Fruit fly (Drosophila melanogaster) whole organism, wandering third instar larva: ENCODE results near the gene CG14657.

ENCODE experiments used
- Abd-B ChIP-seq: fragments of >200 bp; optimal IDR thresholded peaks from 2 replicates; lab custom pipeline; 2017; ENCODE audit warnings: missing biosample characterization, missing genetic modification characterization
- CG32264 ChIP-seq: fragments of 200-800 bp; sonication (Bioruptor generic); optimal IDR thresholded peaks from 2 replicates; lab custom pipeline; 2016; ENCODE audit warnings: missing biosample characterization, missing genetic modification characterization
- CG9705 ChIP-seq: fragments of 200-800 bp; sonication (Bioruptor generic); optimal IDR thresholded peaks from 2 replicates; lab custom pipeline; 2018; ENCODE audit warnings: missing biosample characterization, mild to moderate bottlenecking, missing genetic modification characterization
- CrebA ChIP-seq: fragments of 200-800 bp; sonication (Bioruptor generic); optimal IDR thresholded peaks from 2 replicates; lab custom pipeline; 2016; ENCODE audit warnings: missing biosample characterization, mild to moderate bottlenecking, missing genetic modification characterization, borderline replicate concordance
- Dfd ChIP-seq: fragments of >200 bp; optimal IDR thresholded peaks from 2 replicates; lab custom pipeline; 2017; ENCODE audit warnings: missing biosample characterization, missing genetic modification characterization
- GATAd ChIP-seq: sonication (Bioruptor generic); optimal IDR thresholded peaks from 2 replicates; lab custom pipeline; 2016; ENCODE audit warnings: missing biosample characterization, missing genetic modification characterization
- HLH106 ChIP-seq: fragments of 200-800 bp; optimal IDR thresholded peaks from 3 replicates; lab custom pipeline; 2019; ENCODE audit warnings: missing biosample characterization, mild to moderate bottlenecking, missing genetic modification characterization, moderate library complexity
- Hnf4 ChIP-seq: fragments of 200-800 bp; sonication (Bioruptor generic); optimal IDR thresholded peaks from 2 replicates; lab custom pipeline; 2016; ENCODE audit warnings: missing biosample characterization, mild to moderate bottlenecking, missing genetic modification characterization
- Hr78 ChIP-seq: fragments of >200 bp; optimal IDR thresholded peaks from 2 replicates; lab custom pipeline; 2017; ENCODE audit warnings: missing biosample characterization, missing genetic modification characterization
- Hr83 ChIP-seq: fragments of 200-300 bp; sonication (Bioruptor generic); optimal IDR thresholded peaks from 2 replicates; lab custom pipeline; 2016; ENCODE audit warnings: missing biosample characterization, mild to moderate bottlenecking, missing genetic modification characterization, moderate library complexity; ENCODE audit not compliant: poor library complexity, severe bottlenecking
- Jra ChIP-seq: sonication (Bioruptor generic); optimal IDR thresholded peaks from 2 replicates; lab custom pipeline; 2016; ENCODE audit warnings: missing biosample characterization, missing genetic modification characterization
- Mio ChIP-seq: sonication (Bioruptor generic); optimal IDR thresholded peaks from 2 replicates; lab custom pipeline; 2016; ENCODE audit warnings: missing biosample characterization, missing genetic modification characterization
- Myc ChIP-seq: fragments of >200 bp; optimal IDR thresholded peaks from 2 replicates; lab custom pipeline; 2017
- N ChIP-seq: fragments of >200 bp; optimal IDR thresholded peaks from 2 replicates; lab custom pipeline; 2018; ENCODE audit warnings: missing biosample characterization, missing external identifiers, missing genetic modification characterization
- Rel ChIP-seq, 2 experiments: fragments of 200-800 bp; sonication (Bioruptor generic) in 1 of 2; optimal IDR thresholded peaks; 2 replicates in 1 of 2; 3 replicates in 1 of 2; lab custom pipeline; 2016 to 2019; ENCODE audit warnings: mild to moderate bottlenecking in 2 of 2, missing biosample characterization in 2 of 2, missing genetic modification characterization in 2 of 2, moderate library complexity in 1 of 2
- Sp1 ChIP-seq: fragments of 200-800 bp; sonication (Bioruptor generic); optimal IDR thresholded peaks from 3 replicates; lab custom pipeline; 2019; ENCODE audit warnings: missing biosample characterization, mild to moderate bottlenecking, missing genetic modification characterization, moderate library complexity
- Vsx2 ChIP-seq: fragments of 200-300, 225-300 bp; sonication (Bioruptor generic); optimal IDR thresholded peaks from 2 replicates; lab custom pipeline; 2018; ENCODE audit warnings: missing biosample characterization, missing genetic modification characterization; ENCODE audit not compliant: partially characterized antibody
- brk ChIP-seq: fragments of 200-800 bp; sonication (Bioruptor generic); optimal IDR thresholded peaks from 2 replicates; lab custom pipeline; 2016; ENCODE audit warnings: missing biosample characterization, mild to moderate bottlenecking, missing genetic modification characterization
- dl ChIP-seq, 2 experiments: fragments of 175-275, 200-275 bp in 1 of 2; fragments of 200-275 bp in 1 of 2; sonication (Bioruptor generic); optimal IDR thresholded peaks; lab custom pipeline; 2018; ENCODE audit warnings: mild to moderate bottlenecking in 2 of 2, missing biosample characterization in 2 of 2, missing genetic modification characterization in 2 of 2, moderate library complexity in 2 of 2; ENCODE audit not compliant: partially characterized antibody in 2 of 2, insufficient read depth in 1 of 2
- dmrt93B ChIP-seq: fragments of 200-800 bp; sonication (Bioruptor generic); optimal IDR thresholded peaks from 2 replicates; lab custom pipeline; 2018; ENCODE audit warnings: missing biosample characterization, mild to moderate bottlenecking, missing genetic modification characterization
- dsf ChIP-seq: sonication (Bioruptor generic); optimal IDR thresholded peaks from 2 replicates; lab custom pipeline; 2016; ENCODE audit warnings: missing biosample characterization, missing genetic modification characterization, borderline replicate concordance
- ey ChIP-seq: fragments of 200-800 bp; sonication (Bioruptor generic); optimal IDR thresholded peaks from 2 replicates; lab custom pipeline; 2016; ENCODE audit warnings: missing biosample characterization, missing genetic modification characterization
- fru ChIP-seq: fragments of 200-800 bp; sonication (Bioruptor generic); optimal IDR thresholded peaks from 3 replicates; lab custom pipeline; 2016; ENCODE audit warnings: missing biosample characterization, mild to moderate bottlenecking, missing genetic modification characterization
- h ChIP-seq: fragments of 200-800 bp; sonication (Bioruptor generic); optimal IDR thresholded peaks from 3 replicates; lab custom pipeline; 2016; ENCODE audit warnings: missing biosample characterization, mild to moderate bottlenecking, missing genetic modification characterization
- lola ChIP-seq: fragments of >200 bp; optimal IDR thresholded peaks from 2 replicates; lab custom pipeline; 2017; ENCODE audit warnings: missing biosample characterization, missing genetic modification characterization
- pan ChIP-seq: fragments of >200 bp; optimal IDR thresholded peaks from 2 replicates; lab custom pipeline; 2017
- psq ChIP-seq: fragments of 200-800 bp; sonication (Bioruptor generic); optimal IDR thresholded peaks from 3 replicates; lab custom pipeline; 2017; ENCODE audit warnings: missing biosample characterization, mild to moderate bottlenecking, missing genetic modification characterization, moderate library complexity
- rgr ChIP-seq: fragments of 200-800 bp; sonication (Bioruptor generic); optimal IDR thresholded peaks from 3 replicates; lab custom pipeline; 2016; ENCODE audit warnings: missing biosample characterization, mild to moderate bottlenecking, missing genetic modification characterization
- sage ChIP-seq: fragments of 200-800 bp; sonication (Bioruptor generic); optimal IDR thresholded peaks from 2 replicates; lab custom pipeline; 2016; ENCODE audit warnings: missing biosample characterization, mild to moderate bottlenecking, missing genetic modification characterization
- sv ChIP-seq: fragments of 200-800 bp; sonication (Bioruptor generic); optimal IDR thresholded peaks from 3 replicates; lab custom pipeline; 2016; ENCODE audit warnings: missing biosample characterization, missing genetic modification characterization
- tai ChIP-seq: sonication (Bioruptor generic); optimal IDR thresholded peaks from 2 replicates; lab custom pipeline; 2016; ENCODE audit warnings: missing biosample characterization, missing genetic modification characterization
- usp ChIP-seq: fragments of >200 bp; optimal IDR thresholded peaks from 2 replicates; lab custom pipeline; 2017; ENCODE audit warnings: missing biosample characterization, missing genetic modification characterization
- woc ChIP-seq: sonication (Bioruptor generic); optimal IDR thresholded peaks from 2 replicates; lab custom pipeline; 2016; ENCODE audit warnings: missing biosample characterization, mild to moderate bottlenecking, missing genetic modification characterization

The CG14657 gene

dm6 chr3R:4780262-4780661 lies 41.0 kb downstream of the CG14657 start, which contains the start of gene CG14655:
Gene CG14655 (minus strand): TSS chr3R:4780302.
- TF ChIP-seq psq (no peak), sv (GFP tag; lab: Kevin White, UChicago) (no peak), Rel (GFP tag; optimal IDR thresholded peaks at IDR 0.05; lab: Kevin White, UChicago) (no peak), Rel (tag; optimal IDR thresholded peaks at IDR 0.05; lab: Kevin White, UChicago) (no peak), woc (GFP tag; lab: Kevin White, UChicago) (no peak), CG32264 (no peak), Mio (GFP tag; lab: Kevin White, UChicago) (no peak), CrebA (GFP tag; lab: Kevin White, UChicago) (no peak), HLH106 (tag; lab: Kevin White, UChicago) (no peak), Myc (lab: Kevin White, UChicago) (no peak), Dfd (no peak), Sp1 (GFP tag; lab: Kevin White, UChicago) (no peak), Hr83 (no peak), ey (GFP tag; lab: Kevin White, UChicago) (no peak), usp (GFP tag; lab: Kevin White, UChicago) (no peak), Hnf4 (GFP tag; lab: Kevin White, UChicago) (no peak), dl (GFP tag; optimal IDR thresholded peaks at IDR 0.05; lab: Kevin White, UChicago; ENCODE audit: insufficient read depth in 1 of 2, partially characterized antibody in 2 of 2) (no peak), dsf (no peak), lola (GFP tag; lab: Kevin White, UChicago) (no peak), brk (no peak)

- TF ChIP-seq Hnf4 (GFP tag; lab: Kevin White, UChicago), result no peak
- peak; percentile 13 for TF ChIP-seq Hr78 (GFP tag; lab: Kevin White, UChicago)
- TF ChIP-seq Myc (lab: Kevin White, UChicago), result no peak
- TF ChIP-seq fru (GFP tag; lab: Kevin White, UChicago), result peak; percentile 20
- TF ChIP-seq Abd-B (GFP tag; lab: Kevin White, UChicago), result no peak
- peak; percentile 51 for TF ChIP-seq N
- TF ChIP-seq ey (GFP tag; lab: Kevin White, UChicago), result peak; percentile 27
- TF ChIP-seq CG9705 (GFP tag; lab: Kevin White, UChicago), result peak; percentile 16
- no peak for TF ChIP-seq Vsx2 (GFP tag; lab: Kevin White, UChicago)
Observed at dm6 chr3R:4775371-4775770, 45.9 kb downstream of the CG14657 start.

dm6 chr3R:4774953-4775352 lies 46.3 kb downstream of the CG14657 start, which contains the start of gene CG44088:
Gene CG44088 (minus strand): TSS chr3R:4775053.
- TF ChIP-seq pan (lab: Kevin White, UChicago) (no peak), usp (GFP tag; lab: Kevin White, UChicago) (no peak), dmrt93B (no peak), Abd-B (GFP tag; lab: Kevin White, UChicago) (no peak), tai (GFP tag; lab: Kevin White, UChicago) (no peak), Jra (GFP tag; lab: Kevin White, UChicago) (no peak), GATAd (GFP tag; lab: Kevin White, UChicago) (no peak), fru (GFP tag; lab: Kevin White, UChicago) (no peak), lola (GFP tag; lab: Kevin White, UChicago) (no peak), brk (no peak), CrebA (GFP tag; lab: Kevin White, UChicago) (no peak), dsf (no peak), Vsx2 (GFP tag; lab: Kevin White, UChicago) (no peak), sv (GFP tag; lab: Kevin White, UChicago) (no peak), sage (GFP tag; lab: Kevin White, UChicago) (no peak)

dm6 chr3R:4773097-4773496 lies 48.1 kb downstream of the CG14657 start, which contains the start of gene CG44098:
Gene CG44098 (minus strand): TSS chr3R:4773197.
- TF ChIP-seq sage (GFP tag; lab: Kevin White, UChicago), result no peak
- peak; percentile 7 for TF ChIP-seq rgr (GFP tag; lab: Kevin White, UChicago)
- peak; percentile 13 for TF ChIP-seq h (GFP tag; lab: Kevin White, UChicago)
- peak; percentile 15 for TF ChIP-seq Hr83
